Worm (Caenorhabditis elegans) whole organism, midembryonic: ENCODE results near the gene C15C8.7.

Source experiments
- T22C8.4 ChIP-seq: fragments of 200-800 bp; sonication (Bioruptor generic); IDR thresholded peaks from 2 replicates; pipeline ENCODE4 v1.3.6; 2022; ENCODE audit warnings: missing genetic modification characterization, missing compliant biosample characterization
- klf-2 ChIP-seq: fragments of 200-800 bp; sonication (Bioruptor generic); conservative IDR thresholded peaks from 2 replicates; pipeline ENCODE4 v1.3.6; 2022; ENCODE audit warnings: missing genetic modification reagents, missing genetic modification characterization, missing compliant biosample characterization
- med-1 ChIP-seq: sonication (generic microtip); optimal IDR thresholded peaks from 2 replicates; lab custom pipeline; 2017; ENCODE audit warnings: missing genetic modification characterization, mild to moderate bottlenecking, missing compliant biosample characterization, antibody characterized with exemption, missing genetic modification reagents; ENCODE audit not compliant: insufficient read depth
- ref-1 ChIP-seq: fragments of 200-800 bp; sonication (Bioruptor generic); conservative IDR thresholded peaks from 2 replicates; pipeline ENCODE4 v1.3.6; 2022; ENCODE audit warnings: missing genetic modification reagents, missing genetic modification characterization, missing compliant biosample characterization
- ztf-23 ChIP-seq: fragments of 200-800 bp; sonication (Bioruptor generic); IDR thresholded peaks from 2 replicates; pipeline ENCODE4 v1.3.6; 2022; ENCODE audit warnings: missing genetic modification reagents, missing genetic modification characterization, missing compliant biosample characterization
- ztf-29 ChIP-seq: fragments of 200-800 bp; sonication (Bioruptor generic); IDR thresholded peaks from 2 replicates; pipeline ENCODE4 v1.3.6; 2022; ENCODE audit warnings: missing genetic modification reagents, missing genetic modification characterization, missing compliant biosample characterization

DNA sequence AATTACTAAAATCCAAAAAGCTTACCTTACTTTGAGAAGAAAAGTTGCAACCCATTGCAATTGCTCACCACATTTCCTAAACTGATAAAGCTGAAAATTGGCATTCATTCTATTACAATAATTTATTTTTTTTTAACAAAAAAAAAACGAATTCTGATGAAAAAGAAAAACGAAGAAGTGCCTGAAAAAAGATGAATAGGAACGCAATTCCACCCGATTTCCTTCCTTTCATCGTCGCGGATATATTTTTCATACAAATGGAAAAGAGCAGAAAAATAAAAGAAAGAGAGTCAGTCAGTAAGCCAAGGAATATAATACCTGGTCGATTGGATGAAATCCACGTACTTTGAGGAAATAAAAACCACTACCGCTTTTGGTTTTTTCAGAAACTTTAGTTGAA, 10.0 kb upstream of the C15C8.7 start, which contains the start of gene gpa-13:
- TF ChIP-seq ztf-29 (GFP tag; lab: Robert Waterston, UW) (no peak), ztf-23 (no peak), med-1 (GFP tag; lab: Kevin White, UChicago) (no peak), T22C8.4 (GFP tag; lab: Robert Waterston, UW) (no peak), ref-1 (no peak), klf-2 (GFP tag; lab: Robert Waterston, UW) (no peak)
